Worm (Caenorhabditis elegans): Measurements from ENCODE around the gene str-190.

DNA sequence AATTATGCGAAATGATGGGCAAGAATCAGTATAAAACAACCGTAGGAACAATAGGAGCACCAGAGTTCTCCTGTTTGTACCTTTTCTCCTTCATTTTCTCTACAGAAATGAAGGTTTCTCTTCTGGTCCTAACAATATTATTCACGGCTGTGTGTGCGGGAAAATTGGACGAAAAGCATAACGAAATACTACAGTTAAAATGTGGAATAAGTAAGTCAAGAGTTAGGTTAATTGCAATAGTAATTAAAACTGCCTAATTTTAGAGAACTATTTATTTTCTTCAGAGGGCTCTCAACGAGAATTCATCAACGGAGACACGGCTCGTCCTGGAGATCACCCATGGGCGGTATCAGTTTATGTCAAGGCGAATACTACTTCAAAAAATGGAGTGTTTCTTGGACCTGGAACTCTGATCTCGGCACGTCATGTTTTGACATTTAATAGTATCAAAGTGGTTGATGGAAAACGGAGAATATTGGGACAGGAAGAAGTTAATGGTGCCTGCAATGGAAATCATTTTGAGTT lies 28.9 kb downstream of the str-190 start, which contains the start of gene try-12:
- TF ChIP-seq madf-9 (GFP tag; conservative IDR thresholded peaks at IDR 0.05) = no peak
- TF ChIP-seq ceh-28 (tag; optimal IDR thresholded peaks at IDR 0.05) = no peak
- TF ChIP-seq ama-1 (optimal IDR thresholded peaks at IDR 0.05) = no peak
- TF ChIP-seq ztf-7 (tag; optimal IDR thresholded peaks at IDR 0.05) = no peak
- no peak for TF ChIP-seq skn-1 (tag; optimal IDR thresholded peaks at IDR 0.05)
- TF ChIP-seq duxl-1 (tag; optimal IDR thresholded peaks at IDR 0.05; ENCODE audit: poor library complexity) = no peak
- no peak for TF ChIP-seq nhr-10 (tag; optimal IDR thresholded peaks at IDR 0.05)
- TF ChIP-seq mdl-1 (tag; optimal IDR thresholded peaks at IDR 0.05) = no peak
- TF ChIP-seq aly-2 (tag; optimal IDR thresholded peaks at IDR 0.05) = no peak

Measured in whole organism, L4 larva.